Worm (Caenorhabditis elegans): ENCODE results near the gene pigm-1.

- TF ChIP-seq ceh-43 (GFP tag; optimal IDR thresholded peaks at IDR 0.05): no peak
- no peak for TF ChIP-seq unc-39 (tag; optimal IDR thresholded peaks at IDR 0.05)
- no peak for TF ChIP-seq unc-62 (GFP tag; optimal IDR thresholded peaks at IDR 0.05)
- TF ChIP-seq snpc-4 (tag; optimal IDR thresholded peaks at IDR 0.05): no peak
These were observed 10.7 kb upstream of the pigm-1 start, which contains the start of gene sqt-1 for ce11 chrII:11337497-11338040.

Data from whole organism, mixed stage, embryonic.